Fruit fly (Drosophila melanogaster): ENCODE data around the gene CG17776.

dm6 chrX:2162130-2162907, 22.2 kb upstream of the CG17776 start, which contains the start of the genes Cyp4d1 and CG3630:
- TF ChIP-seq psq (optimal IDR thresholded peaks at IDR 0.05): no peak
- TF ChIP-seq Dll (optimal IDR thresholded peaks at IDR 0.05): no peak
- TF ChIP-seq pan (optimal IDR thresholded peaks at IDR 0.05): no peak
